Fruit fly (Drosophila melanogaster): Measurements from ENCODE around the gene Dhod.

DNA sequence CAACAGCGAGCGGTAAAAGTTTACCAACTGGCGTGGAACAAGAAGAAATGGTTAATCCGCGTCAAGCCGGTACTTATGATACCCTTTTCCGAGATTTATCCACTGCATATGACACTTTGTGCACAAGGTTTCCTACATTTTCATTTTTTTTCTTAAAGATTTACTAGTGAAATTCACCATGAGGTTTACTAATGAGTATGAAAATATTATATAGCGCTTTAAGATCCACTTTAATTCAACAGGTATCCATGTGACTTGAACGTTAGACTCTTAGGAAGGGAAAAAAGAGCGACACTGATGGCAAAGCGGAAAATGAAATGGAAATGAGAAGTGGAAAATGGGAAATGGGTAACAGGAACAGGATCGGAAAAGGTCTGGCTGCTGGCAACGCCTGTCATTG lies 14.1 kb downstream of the Dhod start:
- TF ChIP-seq CTCF (optimal IDR thresholded peaks at IDR 0.05) (no peak), CG8478 (optimal IDR thresholded peaks at IDR 0.05) (no peak)
